Worm (Caenorhabditis elegans): ENCODE results near the gene dnj-5.

ce11 chrII:6880067-6880466 is 22.0 kb upstream of the dnj-5 start, which contains the start of gene C44B7.7:
- no peak for TF ChIP-seq nhr-11 (tag; optimal IDR thresholded peaks at IDR 0.05)
- TF ChIP-seq sox-4 (tag; optimal IDR thresholded peaks at IDR 0.05), result no peak
- TF ChIP-seq gmeb-2 (tag; optimal IDR thresholded peaks at IDR 0.05), result no peak
- no peak for TF ChIP-seq unc-86 (tag; optimal IDR thresholded peaks at IDR 0.05)
- TF ChIP-seq fkh-10 (GFP tag; optimal IDR thresholded peaks at IDR 0.05), result no peak
- TF ChIP-seq ahr-1 (tag; optimal IDR thresholded peaks at IDR 0.05), result no peak
- no peak for TF ChIP-seq pha-4 (tag; optimal IDR thresholded peaks at IDR 0.05)
- TF ChIP-seq hlh-30 (tag; optimal IDR thresholded peaks at IDR 0.05; ENCODE audit: insufficient read depth), result no peak
